Worm (Caenorhabditis elegans): ENCODE data around the gene col-114.
A peak's percentile ranks its signal among the peaks of the same experiment; 100 is the strongest.

The col-114 gene

ce11 chrIV:7233566-7234014, 12.9 kb downstream of the col-114 start:
- TF ChIP-seq lin-39 (tag; optimal IDR thresholded peaks at IDR 0.05) = peak; percentile 7
- no peak for TF ChIP-seq elt-2 (tag; optimal IDR thresholded peaks at IDR 0.05)
- TF ChIP-seq egl-5 (tag; optimal IDR thresholded peaks at IDR 0.05) = peak; percentile 57
- peak; percentile 19 for TF ChIP-seq nfya-1 (tag; optimal IDR thresholded peaks at IDR 0.05; ENCODE audit: insufficient read depth)
- no peak for TF ChIP-seq unc-62 (GFP tag; optimal IDR thresholded peaks at IDR 0.05)
- TF ChIP-seq nhr-43 (tag; optimal IDR thresholded peaks at IDR 0.05; ENCODE audit: poor library complexity, severe bottlenecking) = peak; percentile 72
- TF ChIP-seq nhr-67 (tag; optimal IDR thresholded peaks at IDR 0.05) = no peak
- no peak for TF ChIP-seq nhr-23 (tag; optimal IDR thresholded peaks at IDR 0.05)
- no peak for TF ChIP-seq ztf-4 (tag; optimal IDR thresholded peaks at IDR 0.05)

- TF ChIP-seq nhr-25 (tag; optimal IDR thresholded peaks at IDR 0.05) (no peak), nhr-67 (tag; optimal IDR thresholded peaks at IDR 0.05) (no peak), lin-15B (tag; optimal IDR thresholded peaks at IDR 0.05) (no peak), daf-12 (tag; optimal IDR thresholded peaks at IDR 0.05) (no peak), R02D3.7 (tag; optimal IDR thresholded peaks at IDR 0.05) (no peak), nfya-1 (tag; optimal IDR thresholded peaks at IDR 0.05; ENCODE audit: insufficient read depth) (no peak), snpc-4 (tag; optimal IDR thresholded peaks at IDR 0.05) (no peak), nhr-12 (tag; optimal IDR thresholded peaks at IDR 0.05) (no peak), egl-27 (tag; optimal IDR thresholded peaks at IDR 0.05) (no peak), eor-1 (tag; optimal IDR thresholded peaks at IDR 0.05) (no peak), elt-1 (tag; optimal IDR thresholded peaks at IDR 0.05) (no peak), aly-2 (tag; optimal IDR thresholded peaks at IDR 0.05) (no peak), fkh-10 (GFP tag; optimal IDR thresholded peaks at IDR 0.05) (no peak), ztf-11 (tag; optimal IDR thresholded peaks at IDR 0.05) (no peak), ztf-4 (tag; optimal IDR thresholded peaks at IDR 0.05) (no peak), ceh-82 (tag; optimal IDR thresholded peaks at IDR 0.05) (no peak), elt-2 (tag; optimal IDR thresholded peaks at IDR 0.05) (no peak), pha-4 (tag; optimal IDR thresholded peaks at IDR 0.05) (no peak), ceh-16 (tag; optimal IDR thresholded peaks at IDR 0.05) (no peak), nhr-76 (tag; optimal IDR thresholded peaks at IDR 0.05) (no peak)
Observed at ce11 chrIV:7230935-7231334, 15.5 kb downstream of the col-114 start, which contains the start of gene D2024.4. D2024.4 (plus strand) TSS chrIV:7231235.

- TF ChIP-seq elt-2 (tag; optimal IDR thresholded peaks at IDR 0.05) (peak; percentile 33), lin-39 (tag; optimal IDR thresholded peaks at IDR 0.05) (no peak), lin-15B (tag; optimal IDR thresholded peaks at IDR 0.05) (peak; percentile 88), fkh-10 (GFP tag; optimal IDR thresholded peaks at IDR 0.05) (no peak), tbx-2 (tag; optimal IDR thresholded peaks at IDR 0.05) (no peak), nhr-11 (tag; optimal IDR thresholded peaks at IDR 0.05) (no peak), pqm-1 (tag; optimal IDR thresholded peaks at IDR 0.05) (peak; percentile 53), R02D3.7 (tag; optimal IDR thresholded peaks at IDR 0.05) (no peak), nhr-25 (tag; optimal IDR thresholded peaks at IDR 0.05) (peak; percentile 44), egl-5 (tag; optimal IDR thresholded peaks at IDR 0.05) (peak; percentile 52), daf-12 (tag; optimal IDR thresholded peaks at IDR 0.05) (no peak), eor-1 (tag; optimal IDR thresholded peaks at IDR 0.05) (no peak), unc-39 (tag; optimal IDR thresholded peaks at IDR 0.05) (no peak), lsy-12 (tag; optimal IDR thresholded peaks at IDR 0.05) (no peak), fos-1 (tag; optimal IDR thresholded peaks at IDR 0.05) (peak; percentile 50), elt-1 (tag; optimal IDR thresholded peaks at IDR 0.05) (no peak), elt-3 (tag; optimal IDR thresholded peaks at IDR 0.05) (no peak), unc-62 (GFP tag; optimal IDR thresholded peaks at IDR 0.05) (no peak), skn-1 (tag; optimal IDR thresholded peaks at IDR 0.05) (no peak), mdl-1 (tag; optimal IDR thresholded peaks at IDR 0.05) (no peak), ZK546.5 (tag; optimal IDR thresholded peaks at IDR 0.05) (no peak), ceh-28 (tag; optimal IDR thresholded peaks at IDR 0.05) (peak; percentile 73), ztf-4 (tag; optimal IDR thresholded peaks at IDR 0.05) (no peak), nhr-237 (tag; optimal IDR thresholded peaks at IDR 0.05) (no peak), nhr-23 (tag; optimal IDR thresholded peaks at IDR 0.05) (peak; percentile 82), sea-2 (GFP tag; optimal IDR thresholded peaks at IDR 0.05) (no peak), nhr-43 (tag; optimal IDR thresholded peaks at IDR 0.05; ENCODE audit: poor library complexity, severe bottlenecking) (no peak), jun-1 (tag; optimal IDR thresholded peaks at IDR 0.05) (peak; percentile 28), ceh-9 (tag; optimal IDR thresholded peaks at IDR 0.05) (no peak), mml-1 (tag; optimal IDR thresholded peaks at IDR 0.05) (no peak), snpc-4 (tag; optimal IDR thresholded peaks at IDR 0.05) (peak; percentile 80), ceh-16 (tag; optimal IDR thresholded peaks at IDR 0.05) (no peak), nhr-77 (tag; optimal IDR thresholded peaks at IDR 0.05) (no peak), fkh-2 (tag; optimal IDR thresholded peaks at IDR 0.05) (no peak), aly-2 (tag; optimal IDR thresholded peaks at IDR 0.05) (no peak), nfya-1 (tag; optimal IDR thresholded peaks at IDR 0.05; ENCODE audit: insufficient read depth) (peak; percentile 68), zag-1 (tag; optimal IDR thresholded peaks at IDR 0.05) (no peak), ceh-82 (tag; optimal IDR thresholded peaks at IDR 0.05) (peak; percentile 35), pha-4 (tag; optimal IDR thresholded peaks at IDR 0.05) (peak; percentile 92), hmg-11 (tag; optimal IDR thresholded peaks at IDR 0.05) (peak; percentile 72), nhr-28 (tag; optimal IDR thresholded peaks at IDR 0.05) (no peak)
Observed at ce11 chrIV:7230198-7230597, 16.3 kb downstream of the col-114 start, which contains the start of gene cap-1. cap-1 (minus strand) TSS chrIV:7230223.
